Fruit fly (Drosophila melanogaster) whole organism, prepupa: Measurements from ENCODE around the gene CG11560.

Experiments
- Blimp-1 ChIP-seq: fragments of 200-800 bp; sonication (Bioruptor generic); optimal IDR thresholded peaks from 3 replicates; lab custom pipeline; 2017; ENCODE audit warnings: missing biosample characterization, missing genetic modification characterization, mild to moderate bottlenecking, moderate library complexity, missing genetic modification reagents
- CG10669 ChIP-seq: fragments of 200-800 bp; sonication (Bioruptor generic); optimal IDR thresholded peaks from 3 replicates; lab custom pipeline; 2018; ENCODE audit warnings: missing biosample characterization, mild to moderate bottlenecking, missing genetic modification characterization, moderate library complexity
- CG11294 ChIP-seq: fragments of 200-800 bp; sonication (Bioruptor generic); IDR thresholded peaks from 2 replicates; pipeline ENCODE4 v1.3.6; 2022; ENCODE audit warnings: missing biosample characterization, missing genetic modification characterization
- CG11762 ChIP-seq: fragments of 200-800 bp; sonication (Bioruptor generic); optimal IDR thresholded peaks from 3 replicates; lab custom pipeline; 2016; ENCODE audit warnings: missing biosample characterization, missing genetic modification characterization; ENCODE audit not compliant: insufficient read depth
- CG11902 ChIP-seq: fragments of 200-800 bp; sonication (Bioruptor generic); optimal IDR thresholded peaks from 3 replicates; lab custom pipeline; 2016; ENCODE audit warnings: missing biosample characterization, missing genetic modification characterization
- CG15336 ChIP-seq: fragments of 200-800 bp; sonication (Bioruptor generic); IDR thresholded peaks from 2 replicates; pipeline ENCODE4 v1.3.6; 2022; ENCODE audit warnings: missing biosample characterization, missing genetic modification characterization
- CG16779 ChIP-seq: fragments of 200-800 bp; sonication (Bioruptor generic); optimal IDR thresholded peaks from 3 replicates; lab custom pipeline; 2017; ENCODE audit warnings: missing biosample characterization, mild to moderate bottlenecking, missing genetic modification characterization
- CG3032 ChIP-seq: fragments of 200-800 bp; optimal IDR thresholded peaks from 2 replicates; lab custom pipeline; 2019; ENCODE audit warnings: missing biosample characterization, mild to moderate bottlenecking, missing genetic modification characterization, moderate library complexity
- CG31627 ChIP-seq: fragments of 200-800 bp; sonication (Bioruptor generic); optimal IDR thresholded peaks from 3 replicates; lab custom pipeline; 2016; ENCODE audit warnings: missing biosample characterization, missing genetic modification characterization
- CG34406 ChIP-seq: fragments of 200-800 bp; sonication (Bioruptor generic); optimal IDR thresholded peaks from 3 replicates; lab custom pipeline; 2016; ENCODE audit warnings: missing biosample characterization, missing genetic modification characterization
- CG4318 ChIP-seq: fragments of 200-800 bp; sonication (Bioruptor generic); optimal IDR thresholded peaks from 3 replicates; lab custom pipeline; 2017; ENCODE audit warnings: missing biosample characterization, mild to moderate bottlenecking, missing genetic modification characterization
- CG6276 ChIP-seq: fragments of 200-800 bp; sonication (Bioruptor generic); optimal IDR thresholded peaks from 2 replicates; lab custom pipeline; 2017; ENCODE audit warnings: missing biosample characterization, mild to moderate bottlenecking, missing genetic modification characterization
- CG6854 ChIP-seq: fragments of 200-800 bp; sonication (Bioruptor generic); optimal IDR thresholded peaks from 2 replicates; lab custom pipeline; 2017; ENCODE audit warnings: missing biosample characterization, mild to moderate bottlenecking, missing genetic modification characterization
- CG7368 ChIP-seq: fragments of 200-800 bp; sonication (Bioruptor generic); optimal IDR thresholded peaks from 3 replicates; lab custom pipeline; 2016; ENCODE audit warnings: missing biosample characterization, missing genetic modification characterization
- CG8119 ChIP-seq: fragments of 200-800 bp; sonication (Bioruptor generic); IDR thresholded peaks from 3 replicates; pipeline ENCODE4 v1.3.6; 2022; ENCODE audit warnings: missing biosample characterization, missing genetic modification characterization
- CG8632 ChIP-seq: fragments of 200-800 bp; sonication (Bioruptor generic); optimal IDR thresholded peaks from 3 replicates; lab custom pipeline; 2016; ENCODE audit warnings: missing biosample characterization, missing genetic modification characterization
- CG9139 ChIP-seq: fragments of 200-800 bp; sonication (Bioruptor generic); optimal IDR thresholded peaks from 3 replicates; lab custom pipeline; 2017; ENCODE audit warnings: missing biosample characterization, mild to moderate bottlenecking, missing genetic modification characterization
- Eip75B ChIP-seq: fragments of 200-800 bp; sonication (Bioruptor generic); optimal IDR thresholded peaks from 3 replicates; lab custom pipeline; 2016; ENCODE audit warnings: missing biosample characterization, missing genetic modification characterization
- Eip78C ChIP-seq: fragments of 200-800 bp; sonication (Bioruptor generic); peaks from one replicate; lab custom pipeline; 2016; ENCODE audit warnings: missing biosample characterization, missing genetic modification characterization
- Eip93F ChIP-seq: fragments of 200-800 bp; sonication (Bioruptor generic); optimal IDR thresholded peaks from 2 replicates; lab custom pipeline; 2016; ENCODE audit warnings: missing biosample characterization, mild to moderate bottlenecking, missing genetic modification characterization
- Ets21C ChIP-seq: fragments of 200-800 bp; sonication (Bioruptor generic); optimal IDR thresholded peaks from 3 replicates; lab custom pipeline; 2016; ENCODE audit warnings: missing biosample characterization, missing genetic modification characterization
- Ets96B ChIP-seq: fragments of 200-800 bp; optimal IDR thresholded peaks from 2 replicates; lab custom pipeline; 2019; ENCODE audit warnings: missing biosample characterization, mild to moderate bottlenecking, missing genetic modification characterization, moderate library complexity
- Hr38 ChIP-seq: sonication (Bioruptor generic); optimal IDR thresholded peaks from 2 replicates; lab custom pipeline; 2016; ENCODE audit warnings: missing biosample characterization, missing genetic modification characterization
- Hr39 ChIP-seq: fragments of 200-800 bp; sonication (Bioruptor generic); optimal IDR thresholded peaks from 2 replicates; lab custom pipeline; 2016; ENCODE audit warnings: missing biosample characterization, missing genetic modification characterization
- Hr4 ChIP-seq: fragments of 200-800 bp; sonication (Bioruptor generic); optimal IDR thresholded peaks from 3 replicates; lab custom pipeline; 2016; ENCODE audit warnings: missing biosample characterization, missing genetic modification characterization
- Lpt ChIP-seq: fragments of 200-800 bp; sonication (Bioruptor generic); optimal IDR thresholded peaks from 3 replicates; lab custom pipeline; 2016; ENCODE audit warnings: missing biosample characterization, missing genetic modification characterization
- Met ChIP-seq: fragments of 200-800 bp; sonication (Bioruptor generic); optimal IDR thresholded peaks from 3 replicates; lab custom pipeline; 2016; ENCODE audit warnings: missing biosample characterization, missing genetic modification characterization
- OdsH ChIP-seq: fragments of 200-800 bp; sonication (Bioruptor generic); optimal IDR thresholded peaks from 3 replicates; lab custom pipeline; 2016; ENCODE audit warnings: missing biosample characterization, missing genetic modification characterization
- Smox ChIP-seq: fragments of 200-800 bp; sonication (Bioruptor generic); optimal IDR thresholded peaks from 3 replicates; lab custom pipeline; 2016; ENCODE audit warnings: missing biosample characterization, missing genetic modification characterization
- Sox14 ChIP-seq: fragments of 200-800 bp; sonication (Bioruptor generic); optimal IDR thresholded peaks from 3 replicates; lab custom pipeline; 2016; ENCODE audit warnings: missing biosample characterization, missing genetic modification characterization
- achi ChIP-seq: fragments of 200-800 bp; sonication (Bioruptor generic); optimal IDR thresholded peaks from 3 replicates; lab custom pipeline; 2016; ENCODE audit warnings: missing biosample characterization, missing genetic modification characterization
- cyc ChIP-seq: fragments of 200-800 bp; sonication (Bioruptor generic); optimal IDR thresholded peaks from 3 replicates; lab custom pipeline; 2016; ENCODE audit warnings: missing biosample characterization, missing genetic modification characterization
- dac ChIP-seq: fragments of 200-800 bp; sonication (Bioruptor generic); optimal IDR thresholded peaks from 2 replicates; lab custom pipeline; 2017; ENCODE audit warnings: missing biosample characterization, mild to moderate bottlenecking, missing genetic modification characterization
- dsx ChIP-seq: fragments of 200-800 bp; optimal IDR thresholded peaks from 3 replicates; lab custom pipeline; 2019; ENCODE audit warnings: missing biosample characterization, mild to moderate bottlenecking, missing genetic modification characterization, moderate library complexity; ENCODE audit not compliant: poor library complexity, severe bottlenecking
- eg ChIP-seq: fragments of 200-800 bp; sonication (Bioruptor generic); IDR thresholded peaks from 3 replicates; pipeline ENCODE4 v1.3.6; 2022; ENCODE audit warnings: missing biosample characterization, missing genetic modification characterization
- esn ChIP-seq: fragments of 200-800 bp; sonication (Bioruptor generic); optimal IDR thresholded peaks from 2 replicates; lab custom pipeline; 2016; ENCODE audit warnings: missing biosample characterization, mild to moderate bottlenecking, missing genetic modification characterization, moderate library complexity
- fkh ChIP-seq: fragments of 200-800 bp; sonication (Bioruptor generic); optimal IDR thresholded peaks from 3 replicates; lab custom pipeline; 2017; ENCODE audit warnings: missing biosample characterization, mild to moderate bottlenecking, missing genetic modification characterization, moderate library complexity
- pdm3 ChIP-seq: fragments of 200-800 bp; sonication (Bioruptor generic); optimal IDR thresholded peaks from 3 replicates; lab custom pipeline; 2016; ENCODE audit warnings: missing biosample characterization, missing genetic modification characterization
- salr ChIP-seq, 2 experiments: fragments of 200-800 bp; sonication (Bioruptor generic); optimal IDR thresholded peaks; 3 replicates each; lab custom pipeline; 2016 to 2018; ENCODE audit warnings: missing biosample characterization in 2 of 2, missing genetic modification characterization in 2 of 2, mild to moderate bottlenecking in 1 of 2
- spab ChIP-seq: fragments of 200-800 bp; sonication (Bioruptor generic); optimal IDR thresholded peaks from 2 replicates; lab custom pipeline; 2017; ENCODE audit warnings: missing biosample characterization, mild to moderate bottlenecking, missing genetic modification characterization, missing genetic modification reagents
- ss ChIP-seq, 2 experiments: fragments of 200-800 bp; sonication (Bioruptor generic); optimal IDR thresholded peaks; 2 replicates in 1 of 2; 3 replicates in 1 of 2; lab custom pipeline; 2017 to 2018; ENCODE audit warnings: mild to moderate bottlenecking in 2 of 2, missing biosample characterization in 2 of 2, missing genetic modification characterization in 2 of 2, moderate library complexity in 1 of 2
- svp ChIP-seq: fragments of 200-800 bp; sonication (Bioruptor generic); peaks from one replicate; lab custom pipeline; 2016; ENCODE audit warnings: missing biosample characterization, missing genetic modification characterization
- vri ChIP-seq: fragments of 200-800 bp; sonication (Bioruptor generic); optimal IDR thresholded peaks from 3 replicates; lab custom pipeline; 2016; ENCODE audit warnings: missing biosample characterization, mild to moderate bottlenecking, missing genetic modification characterization

The CG11560 gene

DNA sequence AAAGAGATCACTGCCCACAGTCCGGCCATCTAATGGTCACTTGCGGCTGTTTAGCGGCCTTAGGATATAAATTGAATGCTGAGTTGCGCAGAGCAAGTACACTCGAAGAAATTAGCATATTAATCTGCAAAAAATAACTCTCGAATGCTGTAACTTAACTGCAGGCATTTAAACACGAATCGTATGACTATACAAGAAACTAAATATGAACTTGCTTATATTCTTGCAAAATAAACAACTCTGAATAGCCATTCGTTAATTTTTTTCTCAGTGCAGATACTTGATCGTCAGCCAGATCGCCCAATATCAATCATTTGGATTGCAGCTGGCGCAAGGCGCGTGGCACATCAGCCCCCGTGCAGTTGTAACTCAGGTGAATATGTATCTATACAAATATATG lies 46.7 kb upstream of the CG11560 start (continued):
- TF ChIP-seq CG11902 (no peak), cyc (GFP tag; lab: Kevin White, UChicago) (peak; percentile 9), Sox14 (GFP tag; lab: Kevin White, UChicago) (peak; percentile 54), CG8632 (no peak), Hr38 (GFP tag; lab: Kevin White, UChicago) (no peak), achi (GFP tag; lab: Kevin White, UChicago) (peak; percentile 47), Ets21C (GFP tag; lab: Kevin White, UChicago) (no peak), dac (GFP tag; lab: Kevin White, UChicago) (no peak), Hr39 (GFP tag; lab: Kevin White, UChicago) (peak; percentile 27), ss (GFP tag; optimal IDR thresholded peaks at IDR 0.05; lab: Kevin White, UChicago) (no peak), Hr4 (GFP tag; lab: Kevin White, UChicago) (peak; percentile 79), Ets96B (tag; lab: Kevin White, UChicago) (no peak), Eip75B (GFP tag; lab: Kevin White, UChicago) (peak; percentile 27), CG11762 (GFP tag; lab: Kevin White, UChicago) (peak; percentile 27), CG16779 (tag; lab: Kevin White, UChicago) (no peak), CG10669 (GFP tag; lab: Kevin White, UChicago) (no peak), CG9139 (GFP tag; lab: Kevin White, UChicago) (no peak), CG11294 (GFP tag; lab: Robert Waterston, UW) (peak; percentile 58; the same call in 1 of the 2 replicates), CG3032 (tag; lab: Kevin White, UChicago) (no peak), dsx (GFP tag; lab: Kevin White, UChicago) (no peak), Blimp-1 (GFP tag; lab: Kevin White, UChicago) (no peak), CG31627 (GFP tag; lab: Kevin White, UChicago) (peak; percentile 9), OdsH (GFP tag; lab: Kevin White, UChicago) (peak; percentile 37), vri (GFP tag; lab: Kevin White, UChicago) (no peak), Lpt (GFP tag; lab: Kevin White, UChicago) (no peak), CG6276 (GFP tag; lab: Kevin White, UChicago) (peak; percentile 34), CG7368 (GFP tag; lab: Kevin White, UChicago) (no peak), Met (GFP tag; lab: Kevin White, UChicago) (peak; percentile 51), Smox (GFP tag; lab: Kevin White, UChicago) (peak; percentile 3)

DNA sequence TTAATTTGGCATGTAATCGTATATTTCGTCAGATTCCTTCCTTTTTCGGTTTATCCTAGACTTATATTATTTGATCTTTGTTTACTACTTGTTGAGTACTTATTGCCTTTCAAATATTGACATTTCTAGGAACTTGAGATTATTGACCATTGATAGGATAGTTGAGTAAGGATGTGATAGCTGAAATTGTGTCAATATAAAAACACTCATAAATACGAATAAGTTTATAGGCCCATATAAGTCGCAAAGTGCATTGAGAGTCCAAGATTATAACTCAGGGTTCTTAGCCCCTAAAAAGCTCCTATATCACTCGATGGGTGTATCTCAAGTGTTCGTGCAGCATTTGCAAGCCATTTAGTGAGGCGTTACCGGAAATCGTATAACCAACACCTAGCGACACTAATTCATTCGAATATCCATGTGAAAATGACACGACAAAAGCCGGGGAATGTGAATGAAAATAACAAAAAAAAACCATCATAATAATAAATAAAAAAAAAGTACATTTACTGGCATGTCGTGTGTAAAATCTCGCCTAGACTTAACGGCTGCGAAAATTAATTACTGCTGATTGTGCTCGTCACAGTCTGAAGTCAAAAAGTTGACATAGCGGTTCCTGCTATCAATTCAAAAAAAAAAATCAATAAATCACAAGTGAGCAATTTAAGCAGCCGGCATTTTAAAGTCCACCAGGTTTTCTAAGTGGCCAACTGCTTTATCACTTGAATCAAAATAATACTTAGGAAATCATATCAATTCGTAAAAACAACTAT lies 45.8 kb upstream of the CG11560 start:
- no peak for TF ChIP-seq achi (GFP tag; lab: Kevin White, UChicago)
- peak; percentile 56 for TF ChIP-seq svp (GFP tag; lab: Kevin White, UChicago)

- no peak for TF ChIP-seq pdm3 (GFP tag; lab: Kevin White, UChicago)
- TF ChIP-seq fkh (GFP tag; lab: Kevin White, UChicago) = peak; percentile 70
- TF ChIP-seq CG16779 (tag; lab: Kevin White, UChicago) = no peak
- TF ChIP-seq Smox (GFP tag; lab: Kevin White, UChicago) = no peak
- TF ChIP-seq CG6854 = no peak
- no peak for TF ChIP-seq Eip93F
- TF ChIP-seq OdsH (GFP tag; lab: Kevin White, UChicago) = no peak
Measured at dm6 chr3L:12074952-12075351, 44.9 kb upstream of the CG11560 start.

DNA sequence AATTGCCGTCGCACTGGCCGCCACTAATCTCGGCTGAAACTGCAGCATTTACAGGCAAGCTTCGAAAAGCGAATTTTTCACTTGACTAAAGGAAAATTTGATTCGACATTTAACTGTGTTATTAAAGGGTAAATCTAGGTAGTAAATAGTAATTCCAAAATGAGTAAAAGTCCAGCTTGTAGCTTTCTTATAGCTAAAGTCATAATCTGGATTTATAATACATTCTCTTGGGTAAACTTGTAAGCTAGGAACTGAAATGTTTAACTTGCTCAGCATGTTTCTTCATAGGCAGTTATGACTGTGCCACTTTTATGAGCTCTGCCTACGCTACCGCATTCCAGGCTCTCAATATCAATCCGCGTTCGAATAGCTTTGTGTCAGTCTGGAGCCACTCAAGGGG lies 43.5 kb upstream of the CG11560 start:
- TF ChIP-seq eg (peak; percentile 55; the same call in 2 of the 3 replicates), esn (no peak), Ets21C (GFP tag; lab: Kevin White, UChicago) (no peak), Eip75B (GFP tag; lab: Kevin White, UChicago) (no peak), spab (no peak), Ets96B (tag; lab: Kevin White, UChicago) (no peak), Hr4 (GFP tag; lab: Kevin White, UChicago) (peak; percentile 64), CG8119 (peak; percentile 66), Blimp-1 (GFP tag; lab: Kevin White, UChicago) (no peak), OdsH (GFP tag; lab: Kevin White, UChicago) (peak; percentile 40), CG4318 (GFP tag; lab: Kevin White, UChicago) (peak; percentile 8), CG34406 (GFP tag; lab: Kevin White, UChicago) (no peak), dsx (GFP tag; lab: Kevin White, UChicago) (no peak), ss (GFP tag; optimal IDR thresholded peaks at IDR 0.05; lab: Kevin White, UChicago) (no peak), CG15336 (GFP tag; lab: Robert Waterston, UW) (peak; percentile 64), salr (GFP tag; optimal IDR thresholded peaks at IDR 0.05; lab: Kevin White, UChicago) (peak in 1 of 2 experiments; percentile 33), Eip78C (GFP tag; lab: Kevin White, UChicago) (peak; percentile 50), achi (GFP tag; lab: Kevin White, UChicago) (peak; percentile 19), pdm3 (GFP tag; lab: Kevin White, UChicago) (peak; percentile 14)
